Worm (Caenorhabditis elegans) whole organism, young adult: Measurements from ENCODE around the gene ced-6.

ENCODE experiments used
- B0336.3 ChIP-seq: fragments of 200-800 bp; sonication (Bioruptor generic); IDR thresholded peaks from 2 replicates; pipeline ENCODE4 v1.3.6; 2022; ENCODE audit warnings: missing genetic modification characterization, missing compliant biosample characterization
- C06A6.2 ChIP-seq: fragments of 200-800 bp; sonication (Bioruptor generic); conservative IDR thresholded peaks from 2 replicates; pipeline ENCODE4 v1.3.6; 2022; ENCODE audit warnings: missing genetic modification characterization, missing compliant biosample characterization
- F10E7.11 ChIP-seq: sonication (generic microtip); optimal IDR thresholded peaks from 2 replicates; lab custom pipeline; 2017; ENCODE audit warnings: mild to moderate bottlenecking, missing genetic modification characterization, moderate library complexity, missing compliant biosample characterization
- F33H1.4 ChIP-seq: fragments of 200-800 bp; sonication (Bioruptor generic); IDR thresholded peaks from 2 replicates; pipeline ENCODE4 v1.3.6; 2022; ENCODE audit warnings: missing genetic modification reagents, missing genetic modification characterization, missing compliant biosample characterization
- F37B4.10 ChIP-seq: fragments of 200-800 bp; sonication (Bioruptor generic); IDR thresholded peaks from 2 replicates; pipeline ENCODE4 v1.3.6; 2022; ENCODE audit warnings: missing genetic modification characterization, missing compliant biosample characterization
- F39B2.1 ChIP-seq: fragments of 200-800 bp; sonication (Bioruptor generic); IDR thresholded peaks from 2 replicates; pipeline ENCODE4 v1.3.6; 2022; ENCODE audit warnings: missing genetic modification reagents, missing genetic modification characterization, missing compliant biosample characterization
- F52B5.7 ChIP-seq: sonication (generic microtip); optimal IDR thresholded peaks from 2 replicates; lab custom pipeline; 2016; ENCODE audit warnings: mild to moderate bottlenecking, missing genetic modification characterization, missing compliant biosample characterization
- F57C9.4 ChIP-seq: sonication (generic microtip); optimal IDR thresholded peaks from 2 replicates; lab custom pipeline; 2017; ENCODE audit warnings: mild to moderate bottlenecking, missing genetic modification characterization, missing compliant biosample characterization
- K12H6.12 ChIP-seq: fragments of 200-800 bp; sonication (Bioruptor generic); optimal IDR thresholded peaks from 2 replicates; lab custom pipeline; 2018; ENCODE audit warnings: mild to moderate bottlenecking, missing genetic modification characterization, missing compliant biosample characterization
- T07F8.4 ChIP-seq: sonication (generic microtip); optimal IDR thresholded peaks from 2 replicates; lab custom pipeline; 2016; ENCODE audit warnings: mild to moderate bottlenecking, missing genetic modification characterization, moderate library complexity, missing compliant biosample characterization
- T26A5.8 ChIP-seq: sonication (generic microtip); optimal IDR thresholded peaks from 2 replicates; lab custom pipeline; 2016; ENCODE audit warnings: missing genetic modification characterization, missing compliant biosample characterization
- Y53G8AR.9 ChIP-seq: fragments of 200-800 bp; sonication (Bioruptor generic); conservative IDR thresholded peaks from 2 replicates; pipeline ENCODE4 v1.3.6; 2022; ENCODE audit warnings: missing genetic modification reagents, missing genetic modification characterization, missing compliant biosample characterization
- Y56A3A.18 ChIP-seq: fragments of 200-800 bp; sonication (Bioruptor generic); IDR thresholded peaks from 2 replicates; pipeline ENCODE4 v1.3.6; 2022; ENCODE audit warnings: missing genetic modification reagents, missing genetic modification characterization, missing compliant biosample characterization
- Y67H2A.10 ChIP-seq: fragments of 200-800 bp; sonication (Bioruptor generic); conservative IDR thresholded peaks from 2 replicates; pipeline ENCODE4 v1.3.6; 2022; ENCODE audit warnings: missing genetic modification reagents, missing genetic modification characterization, missing compliant biosample characterization
- ZK185.1 ChIP-seq: sonication (generic microtip); optimal IDR thresholded peaks from 2 replicates; lab custom pipeline; 2016; ENCODE audit warnings: mild to moderate bottlenecking, missing genetic modification characterization, missing compliant biosample characterization; ENCODE audit not compliant: poor library complexity, severe bottlenecking
- aptf-3 ChIP-seq: fragments of 200-800 bp; sonication (Bioruptor generic); IDR thresholded peaks from 2 replicates; pipeline ENCODE4 v1.3.6; 2022; ENCODE audit warnings: missing genetic modification characterization, missing compliant biosample characterization
- bed-2 ChIP-seq: fragments of 200-800 bp; sonication (Bioruptor generic); IDR thresholded peaks from 2 replicates; pipeline ENCODE4 v1.3.6; 2022; ENCODE audit warnings: missing genetic modification reagents, missing genetic modification characterization, missing compliant biosample characterization
- ccch-3 ChIP-seq: fragments of 200-800 bp; sonication (Bioruptor generic); optimal IDR thresholded peaks from 2 replicates; lab custom pipeline; 2018; ENCODE audit warnings: mild to moderate bottlenecking, missing genetic modification characterization, missing compliant biosample characterization
- ceh-27 ChIP-seq: fragments of 200-800 bp; sonication (Bioruptor generic); optimal IDR thresholded peaks from 2 replicates; lab custom pipeline; 2018; ENCODE audit warnings: mild to moderate bottlenecking, missing genetic modification characterization, moderate library complexity, missing compliant biosample characterization
- ceh-91 ChIP-seq: fragments of 200-800 bp; sonication (Bioruptor generic); IDR thresholded peaks from 2 replicates; pipeline ENCODE4 v1.3.6; 2022; ENCODE audit warnings: missing genetic modification reagents, missing genetic modification characterization, missing compliant biosample characterization
- chd-7 ChIP-seq: sonication (generic microtip); optimal IDR thresholded peaks from 2 replicates; lab custom pipeline; 2016; ENCODE audit warnings: mild to moderate bottlenecking, missing genetic modification characterization, moderate library complexity, missing compliant biosample characterization
- die-1 ChIP-seq: sonication (generic microtip); optimal IDR thresholded peaks from 2 replicates; lab custom pipeline; 2016; ENCODE audit warnings: missing genotype, mild to moderate bottlenecking, missing genetic modification characterization, missing compliant biosample characterization
- egl-18 ChIP-seq: fragments of 200-800 bp; sonication (Bioruptor generic); IDR thresholded peaks from 2 replicates; pipeline ENCODE4 v1.3.6; 2022; ENCODE audit warnings: missing genetic modification reagents, missing genetic modification characterization, missing compliant biosample characterization
- ekl-4 ChIP-seq: fragments of 200-800 bp; sonication (Bioruptor generic); IDR thresholded peaks from 2 replicates; pipeline ENCODE4 v1.3.6; 2022; ENCODE audit warnings: missing genetic modification reagents, missing genetic modification characterization, missing compliant biosample characterization
- hlh-26 ChIP-seq: fragments of 200-800 bp; sonication (Bioruptor generic); conservative IDR thresholded peaks from 2 replicates; pipeline ENCODE4 v1.3.6; 2022; ENCODE audit warnings: missing genetic modification reagents, missing genetic modification characterization, missing compliant biosample characterization
- hmg-20 ChIP-seq: fragments of 200-800 bp; sonication (Bioruptor generic); IDR thresholded peaks from 2 replicates; pipeline ENCODE4 v1.3.6; 2022; ENCODE audit warnings: missing genetic modification reagents, missing genetic modification characterization, missing compliant biosample characterization
- hsf-1 ChIP-seq: fragments of 200-800 bp; sonication (Bioruptor generic); IDR thresholded peaks from 2 replicates; pipeline ENCODE4 v1.3.6; 2022; ENCODE audit warnings: missing genetic modification reagents, missing genetic modification characterization, missing compliant biosample characterization
- let-607 ChIP-seq, 2 experiments: fragments of 200-800 bp in 1 of 2; sonication (Bioruptor generic) in 1 of 2; sonication (generic microtip) in 1 of 2; optimal IDR thresholded peaks; 2 replicates each; lab custom pipeline; 2016 to 2018; ENCODE audit warnings: mild to moderate bottlenecking in 2 of 2, missing compliant biosample characterization in 2 of 2, missing genetic modification characterization in 2 of 2, moderate library complexity in 2 of 2, missing genotype in 1 of 2
- madf-6 ChIP-seq: fragments of 200-800 bp; sonication (Bioruptor generic); IDR thresholded peaks from 2 replicates; pipeline ENCODE4 v1.3.6; 2022; ENCODE audit warnings: missing genetic modification reagents, missing genetic modification characterization, missing compliant biosample characterization
- madf-8 ChIP-seq: fragments of 200-800 bp; sonication (Bioruptor generic); conservative IDR thresholded peaks from 2 replicates; pipeline ENCODE4 v1.3.6; 2022; ENCODE audit warnings: missing genetic modification reagents, missing genetic modification characterization, missing compliant biosample characterization
- mel-28 ChIP-seq: sonication (generic microtip); optimal IDR thresholded peaks from 2 replicates; lab custom pipeline; 2016; ENCODE audit warnings: borderline replicate concordance, mild to moderate bottlenecking, missing genetic modification characterization, missing compliant biosample characterization
- nfya-2 ChIP-seq: fragments of 200-800 bp; sonication (Bioruptor generic); IDR thresholded peaks from 2 replicates; pipeline ENCODE4 v1.3.6; 2022; ENCODE audit warnings: missing genetic modification reagents, missing genetic modification characterization, missing compliant biosample characterization
- nfyb-1 ChIP-seq: fragments of 200-800 bp; sonication (Bioruptor generic); IDR thresholded peaks from 2 replicates; pipeline ENCODE4 v1.3.6; 2022; ENCODE audit warnings: missing genetic modification reagents, missing genetic modification characterization, missing compliant biosample characterization
- pha-4 ChIP-seq: fragments of 150-350 bp; sonication (generic microtip); optimal IDR thresholded peaks from 2 replicates; lab custom pipeline; 2014; ENCODE audit warnings: missing biosample characterization, missing genetic modification reagents, missing genetic modification characterization
- rcor-1 ChIP-seq: fragments of 200-800 bp; sonication (Bioruptor generic); IDR thresholded peaks from 2 replicates; pipeline ENCODE4 v1.3.6; 2022; ENCODE audit warnings: missing genetic modification reagents, missing genetic modification characterization, missing compliant biosample characterization
- rpc-1 ChIP-seq, 2 experiments: fragments of 150-350 bp in 1 of 2; sonication (generic microtip) in 1 of 2; optimal IDR thresholded peaks; 2 replicates each; lab custom pipeline; 2014 to 2018; ENCODE audit warnings: missing biosample characterization in 1 of 2, missing genetic modification characterization in 1 of 2, missing genetic modification reagents in 1 of 2, missing genotype in 1 of 2
- sdz-38 ChIP-seq: sonication (generic microtip); optimal IDR thresholded peaks from 2 replicates; lab custom pipeline; 2016; ENCODE audit warnings: missing genotype, missing genetic modification characterization, missing compliant biosample characterization
- snpc-3.4 ChIP-seq: sonication (generic microtip); optimal IDR thresholded peaks from 2 replicates; lab custom pipeline; 2017; ENCODE audit warnings: missing genetic modification characterization, mild to moderate bottlenecking, missing compliant biosample characterization, antibody characterized with exemption, moderate library complexity, missing genotype, missing genetic modification reagents
- snpc-4 ChIP-seq, 5 experiments: fragments of 150-350 bp in 1 of 5; sonication (generic microtip) in 4 of 5; optimal IDR thresholded peaks; 2 replicates each; lab custom pipeline; 2014 to 2018; ENCODE audit warnings: missing genetic modification characterization in 5 of 5, missing biosample characterization in 3 of 5, antibody characterized with exemption in 2 of 5, mild to moderate bottlenecking in 2 of 5, missing compliant biosample characterization in 2 of 5, missing genotype in 2 of 5, moderate library complexity in 2 of 5, missing genetic modification reagents in 1 of 5
- tbp1 ChIP-seq: fragments of 200-800 bp; sonication (Bioruptor generic); optimal IDR thresholded peaks from 2 replicates; lab custom pipeline; 2018; ENCODE audit warnings: mild to moderate bottlenecking, missing genetic modification characterization, missing compliant biosample characterization
- tbx-9 ChIP-seq: sonication (generic microtip); optimal IDR thresholded peaks from 2 replicates; lab custom pipeline; 2016; ENCODE audit warnings: borderline replicate concordance, missing genetic modification characterization, inconsistent platforms, missing compliant biosample characterization
- tlf-1 ChIP-seq: fragments of 200-800 bp; sonication (Bioruptor generic); optimal IDR thresholded peaks from 2 replicates; lab custom pipeline; 2018; ENCODE audit warnings: mild to moderate bottlenecking, missing genetic modification characterization, missing compliant biosample characterization
- zfh-2 ChIP-seq: fragments of 200-800 bp; sonication (Bioruptor generic); conservative IDR thresholded peaks from 2 replicates; pipeline ENCODE4 v1.3.6; 2022; ENCODE audit warnings: missing genetic modification reagents, missing genetic modification characterization, missing compliant biosample characterization
- ztf-18 ChIP-seq: sonication (generic microtip); optimal IDR thresholded peaks from 2 replicates; lab custom pipeline; 2016; ENCODE audit warnings: missing genotype, mild to moderate bottlenecking, missing genetic modification characterization, missing compliant biosample characterization
- ztf-22 ChIP-seq: fragments of 200-800 bp; sonication (Bioruptor generic); optimal IDR thresholded peaks from 2 replicates; lab custom pipeline; 2018; ENCODE audit warnings: mild to moderate bottlenecking, missing genetic modification characterization, moderate library complexity, missing compliant biosample characterization
- ztf-25 ChIP-seq: fragments of 200-800 bp; sonication (Bioruptor generic); IDR thresholded peaks from 2 replicates; pipeline ENCODE4 v1.3.6; 2022; ENCODE audit warnings: missing genetic modification reagents, missing genetic modification characterization, missing compliant biosample characterization

The ced-6 gene

DNA sequence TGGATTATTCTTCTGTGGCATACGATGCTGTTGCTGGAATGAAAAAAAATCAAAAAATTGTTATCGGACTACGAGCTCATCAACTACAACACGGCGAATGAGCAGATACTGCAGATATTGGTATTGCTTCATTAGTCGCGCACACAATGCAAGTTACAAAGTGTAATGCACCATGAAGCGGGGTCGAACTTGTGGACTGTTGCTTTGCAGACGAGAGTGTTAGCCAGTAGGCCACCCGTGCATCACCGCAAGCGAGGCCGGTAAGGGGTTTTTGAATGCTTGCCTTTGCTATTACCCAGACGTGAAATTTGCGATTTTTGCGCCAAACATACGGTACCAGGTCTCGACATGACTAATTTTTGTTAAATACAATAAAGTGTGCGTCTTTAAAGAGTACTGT is 6.4 kb downstream of the ced-6 start (continued):
- 0 out of 2 replicates have a peak, but pooled peaks have one; percentile 71 for TF ChIP-seq F37B4.10 (GFP tag; lab: Robert Waterston, UW)
- 0 out of 2 replicates have a peak, but pooled peaks have one; percentile 46 for TF ChIP-seq bed-2 (GFP tag; lab: Robert Waterston, UW)
- TF ChIP-seq ztf-25, result no peak; the same call in 1 of the 2 replicates
- TF ChIP-seq sdz-38 (tag; lab: Kevin White, UChicago), result no peak
- TF ChIP-seq T07F8.4 (tag; lab: Kevin White, UChicago), result peak; percentile 87
- TF ChIP-seq madf-8 (GFP tag; lab: Robert Waterston, UW), result peak; percentile 19; the same call in 1 of the 2 replicates
- TF ChIP-seq nfya-2 (GFP tag; lab: Robert Waterston, UW), result 0 out of 2 replicates have a peak, but pooled peaks have one; percentile 67
- TF ChIP-seq Y53G8AR.9 (GFP tag; lab: Robert Waterston, UW), result peak; percentile 68
- peak; percentile 69; the same call in 1 of the 2 replicates for TF ChIP-seq F39B2.1 (GFP tag; lab: Robert Waterston, UW)
- TF ChIP-seq nfyb-1 (GFP tag; lab: Robert Waterston, UW), result peak; percentile 94
- no peak for TF ChIP-seq pha-4 (tag; lab: Kevin White, UChicago)
- TF ChIP-seq F52B5.7 (tag; lab: Kevin White, UChicago), result peak; percentile 94
- peak; percentile 76 for TF ChIP-seq T26A5.8 (tag; lab: Kevin White, UChicago)
- TF ChIP-seq ztf-22 (GFP tag; lab: Kevin White, UChicago), result peak; percentile 71
- TF ChIP-seq hlh-26, result no peak
- peak; percentile 77; the same call in 1 of the 2 replicates for TF ChIP-seq hmg-20 (GFP tag; lab: Robert Waterston, UW)
- peak; percentile 79; the same call in 1 of the 2 replicates for TF ChIP-seq egl-18 (GFP tag; lab: Robert Waterston, UW)
- peak; percentile 70 for TF ChIP-seq F33H1.4 (GFP tag; lab: Robert Waterston, UW)
- peak; percentile 77 for TF ChIP-seq ztf-18 (tag; lab: Kevin White, UChicago)
- TF ChIP-seq rcor-1 (GFP tag; lab: Robert Waterston, UW), result peak; percentile 81
- peak; percentile 47 for TF ChIP-seq ceh-91 (GFP tag; lab: Robert Waterston, UW)
- TF ChIP-seq let-607 (tag; optimal IDR thresholded peaks at IDR 0.05; lab: Kevin White, UChicago), result peak; percentile 50 to 70
- peak; percentile 86 for TF ChIP-seq ZK185.1 (tag; lab: Kevin White, UChicago)
- TF ChIP-seq ccch-3 (GFP tag; lab: Kevin White, UChicago), result no peak
- TF ChIP-seq chd-7 (tag; lab: Kevin White, UChicago), result peak; percentile 95
- peak; percentile 77 for TF ChIP-seq rpc-1 (optimal IDR thresholded peaks at IDR 0.05; lab: Kevin White, UChicago)
- TF ChIP-seq rpc-1 (tag; optimal IDR thresholded peaks at IDR 0.05; lab: Kevin White, UChicago), result peak; percentile 89
- no peak for TF ChIP-seq Y67H2A.10
- peak; percentile 64; the same call in 1 of the 2 replicates for TF ChIP-seq aptf-3 (GFP tag; lab: Robert Waterston, UW)
- peak; percentile 72 for TF ChIP-seq snpc-3.4 (tag; lab: Kevin White, UChicago)
- peak; percentile 88 for TF ChIP-seq die-1 (tag; lab: Kevin White, UChicago)
- TF ChIP-seq madf-6 (GFP tag; lab: Robert Waterston, UW), result peak; percentile 77
- peak; percentile 74 for TF ChIP-seq tlf-1 (GFP tag; lab: Kevin White, UChicago)
- TF ChIP-seq snpc-4 (GFP tag; optimal IDR thresholded peaks at IDR 0.05; lab: Kevin White, UChicago), result peak; percentile 68
- TF ChIP-seq snpc-4 (tag; optimal IDR thresholded peaks at IDR 0.05; lab: Kevin White, UChicago), result peak; percentile 18 to 71 (median 64)
- TF ChIP-seq F57C9.4 (tag; lab: Kevin White, UChicago), result peak; percentile 57
- no peak for TF ChIP-seq mel-28 (tag; lab: Kevin White, UChicago)
- TF ChIP-seq Y56A3A.18 (GFP tag; lab: Robert Waterston, UW), result peak; percentile 92
- no peak for TF ChIP-seq C06A6.2 (GFP tag; lab: Robert Waterston, UW)
- TF ChIP-seq zfh-2 (GFP tag; lab: Robert Waterston, UW), result peak; percentile 51; the same call in 1 of the 2 replicates
- peak; percentile 81 for TF ChIP-seq F10E7.11
- peak; percentile 73; the same call in 1 of the 2 replicates for TF ChIP-seq B0336.3 (GFP tag; lab: Robert Waterston, UW)
- peak; percentile 97 for TF ChIP-seq tbp1 (GFP tag; lab: Kevin White, UChicago)
- peak; percentile 77; the same call in 1 of the 2 replicates for TF ChIP-seq ekl-4
- TF ChIP-seq hsf-1 (GFP tag; lab: Robert Waterston, UW), result peak; percentile 33; the same call in 1 of the 2 replicates
- TF ChIP-seq tbx-9 (tag; lab: Kevin White, UChicago), result peak; percentile 13
- TF ChIP-seq ceh-27, result peak; percentile 82
- peak; percentile 56 for TF ChIP-seq K12H6.12
